Worm (Caenorhabditis elegans) whole organism, mixed stage, embryonic: ENCODE measurements around the gene bbs-2.

Source experiments
- blmp-1 ChIP-seq: fragments of 150-350 bp; optimal IDR thresholded peaks from 2 replicates; lab custom pipeline; 2014; ENCODE audit warnings: missing biosample characterization, missing genetic modification characterization
- ces-1 ChIP-seq: fragments of 150-350 bp; optimal IDR thresholded peaks from 2 replicates; lab custom pipeline; 2014; ENCODE audit warnings: missing biosample characterization, missing genetic modification reagents, missing genetic modification characterization
- elt-3 ChIP-seq: fragments of 150-350 bp; optimal IDR thresholded peaks from 2 replicates; lab custom pipeline; 2014; ENCODE audit warnings: missing biosample characterization, missing genetic modification characterization
- ham-2 ChIP-seq: fragments of 200-800 bp; sonication (Bioruptor generic); optimal IDR thresholded peaks from 2 replicates; lab custom pipeline; 2018; ENCODE audit warnings: mild to moderate bottlenecking, missing genetic modification characterization, missing compliant biosample characterization
- lin-13 ChIP-seq: fragments of 150-350 bp; optimal IDR thresholded peaks from 2 replicates; lab custom pipeline; 2014; ENCODE audit warnings: missing biosample characterization, missing genetic modification characterization
- nhr-237 ChIP-seq: fragments of 150-350 bp; optimal IDR thresholded peaks from 2 replicates; lab custom pipeline; 2014; ENCODE audit warnings: missing biosample characterization, missing genetic modification characterization
- nhr-28 ChIP-seq: fragments of 150-350 bp; optimal IDR thresholded peaks from 2 replicates; lab custom pipeline; 2014; ENCODE audit warnings: missing biosample characterization, missing genetic modification characterization
- pha-4 ChIP-seq: fragments of 150-350 bp; optimal IDR thresholded peaks from 2 replicates; lab custom pipeline; 2018; ENCODE audit warnings: missing biosample characterization, missing genetic modification reagents, missing genetic modification characterization
- sptf-1 ChIP-seq: sonication (generic microtip); optimal IDR thresholded peaks from 2 replicates; lab custom pipeline; 2017; ENCODE audit warnings: mild to moderate bottlenecking, missing genetic modification characterization, moderate library complexity, missing compliant biosample characterization
- unc-120 ChIP-seq: sonication (generic microtip); optimal IDR thresholded peaks from 2 replicates; lab custom pipeline; 2017; ENCODE audit warnings: missing genetic modification characterization, missing compliant biosample characterization; ENCODE audit not compliant: poor library complexity, severe bottlenecking
- ztf-11 ChIP-seq: fragments of 150-350 bp; optimal IDR thresholded peaks from 2 replicates; lab custom pipeline; 2014; ENCODE audit warnings: missing biosample characterization, missing genetic modification characterization

DNA sequence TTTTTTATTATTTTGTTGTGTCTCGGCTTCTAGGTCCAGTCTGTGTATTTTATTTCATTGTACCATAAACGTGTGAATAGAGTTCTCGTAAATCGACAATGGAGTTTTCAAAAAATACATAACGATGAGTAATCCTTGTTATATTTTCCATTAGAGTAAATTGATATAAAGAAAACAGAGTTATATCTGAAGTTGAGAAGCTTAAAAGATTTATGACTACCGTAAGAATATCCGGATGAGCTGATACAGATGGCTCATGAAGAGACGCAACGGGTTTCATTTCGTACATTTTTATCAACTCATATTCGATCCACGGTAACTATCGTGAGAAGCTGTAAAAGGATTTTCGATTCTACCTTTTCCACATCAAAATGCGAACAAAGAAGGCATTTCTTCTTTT lies 6.0 kb upstream of the bbs-2 start, which contains the start of gene gcy-8:
- TF ChIP-seq ham-2 (no peak), ces-1 (no peak), pha-4 (tag; lab: Kevin White, UChicago) (no peak), sptf-1 (tag; lab: Kevin White, UChicago) (no peak), lin-13 (tag; lab: Kevin White, UChicago) (no peak), nhr-237 (tag; lab: Kevin White, UChicago) (no peak), blmp-1 (tag; lab: Kevin White, UChicago) (no peak), unc-120 (tag; lab: Kevin White, UChicago) (no peak), elt-3 (no peak), ztf-11 (no peak), nhr-28 (no peak)
